Fruit fly (Drosophila melanogaster): Measurements from ENCODE around the gene CG14137.

DNA sequence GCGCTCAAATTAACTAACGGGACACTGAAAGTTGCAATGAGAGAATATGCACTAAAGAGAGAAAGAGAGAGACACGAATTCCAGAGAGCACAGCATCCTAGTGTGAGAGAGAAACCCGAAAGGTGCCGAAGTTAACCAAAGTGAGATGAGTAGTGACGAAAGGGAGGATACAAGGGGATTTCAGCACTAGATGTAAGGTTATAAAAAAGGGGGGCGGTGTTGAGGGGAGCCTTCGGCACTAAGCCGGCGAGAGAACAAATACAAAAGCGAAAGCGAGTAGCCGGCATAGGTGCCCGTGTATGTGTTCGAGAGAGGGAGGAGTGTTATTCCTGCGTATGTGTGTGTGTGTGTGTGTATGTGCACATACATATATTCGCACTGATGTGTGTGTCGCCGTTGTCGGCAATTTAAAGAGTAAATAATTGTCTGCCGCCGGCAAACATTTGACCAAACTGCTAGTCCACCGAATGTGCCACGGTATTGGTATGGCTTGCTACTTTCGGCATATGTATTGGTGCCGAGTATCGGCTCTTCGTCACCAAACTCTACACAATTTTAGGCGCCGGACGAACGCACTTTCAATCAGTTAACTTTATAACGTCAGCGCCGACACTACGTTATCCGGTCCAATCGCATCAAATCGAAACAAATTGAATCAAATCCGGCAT is 3.1 kb downstream of the CG14137 start, which contains the start of gene CG7368:
- no peak for TF ChIP-seq kay (GFP tag; ENCODE audit: borderline replicate concordance)
- TF ChIP-seq pad (GFP tag; optimal IDR thresholded peaks at IDR 0.05), result no peak
